Fruit fly (Drosophila melanogaster) whole organism, embryonic: Measurements from ENCODE around the gene CG46317.

Experiments used
- Abd-B ChIP-seq: fragments of 200-800 bp; sonication (Bioruptor generic); optimal IDR thresholded peaks from 2 replicates; lab custom pipeline; 2018; ENCODE audit warnings: missing biosample characterization, mild to moderate bottlenecking, missing genetic modification characterization, moderate library complexity
- CG1024 ChIP-seq: fragments of 200-800 bp; sonication (Bioruptor generic); IDR thresholded peaks from 2 replicates; pipeline ENCODE4 v1.3.6; 2022; ENCODE audit warnings: missing biosample characterization, missing genetic modification characterization
- CG10654 ChIP-seq: fragments of 200-800 bp; sonication (Bioruptor generic); optimal IDR thresholded peaks from 2 replicates; lab custom pipeline; 2016; ENCODE audit warnings: missing biosample characterization, missing genetic modification characterization
- CG12104 ChIP-seq: fragments of 200-800 bp; sonication (Bioruptor generic); optimal IDR thresholded peaks from 3 replicates; lab custom pipeline; 2016; ENCODE audit warnings: missing biosample characterization, missing genetic modification characterization
- CG1233 ChIP-seq: fragments of 200-800 bp; sonication (Bioruptor generic); optimal IDR thresholded peaks from 4 replicates; lab custom pipeline; 2018; ENCODE audit warnings: missing biosample characterization, mild to moderate bottlenecking, missing genetic modification characterization
- CG12391 ChIP-seq: fragments of 200-800 bp; sonication (Bioruptor generic); optimal IDR thresholded peaks from 3 replicates; lab custom pipeline; 2018; ENCODE audit warnings: missing biosample characterization, mild to moderate bottlenecking, missing genetic modification characterization, moderate library complexity
- CG13123 ChIP-seq: fragments of 200-800 bp; sonication (Bioruptor generic); optimal IDR thresholded peaks from 2 replicates; lab custom pipeline; 2016; ENCODE audit warnings: missing biosample characterization, missing genetic modification characterization
- CG13287 ChIP-seq: fragments of 200-800 bp; sonication (Bioruptor generic); IDR thresholded peaks from 2 replicates; pipeline ENCODE4 v1.3.6; 2022; ENCODE audit warnings: missing biosample characterization, missing genetic modification characterization; ENCODE audit not compliant: partially characterized antibody
- CG14014 ChIP-seq: fragments of 200-800 bp; sonication (Bioruptor generic); IDR thresholded peaks from 2 replicates; pipeline ENCODE4 v1.3.6; 2022; ENCODE audit warnings: missing biosample characterization, missing genetic modification characterization
- CG15011 ChIP-seq: fragments of 200-800 bp; sonication (Bioruptor generic); optimal IDR thresholded peaks from 3 replicates; lab custom pipeline; 2018; ENCODE audit warnings: missing biosample characterization, mild to moderate bottlenecking, missing genetic modification characterization
- CG18262 ChIP-seq: fragments of 200-800 bp; optimal IDR thresholded peaks from 3 replicates; lab custom pipeline; 2019; ENCODE audit warnings: missing biosample characterization, mild to moderate bottlenecking, missing genetic modification characterization, moderate library complexity
- CG31388 ChIP-seq: fragments of 200-800 bp; sonication (Bioruptor generic); optimal IDR thresholded peaks from 2 replicates; lab custom pipeline; 2016; ENCODE audit warnings: missing biosample characterization, missing genetic modification characterization
- CG32532 ChIP-seq: fragments of 200-800 bp; sonication (Bioruptor generic); IDR thresholded peaks from 2 replicates; pipeline ENCODE4 v1.3.6; 2022; ENCODE audit warnings: missing biosample characterization, missing genetic modification characterization
- CG4282 ChIP-seq: fragments of 200-800 bp; sonication (Bioruptor generic); optimal IDR thresholded peaks from 2 replicates; lab custom pipeline; 2016; ENCODE audit warnings: missing biosample characterization, missing genetic modification characterization
- CG4360 ChIP-seq: fragments of 200-800 bp; sonication (Bioruptor generic); IDR thresholded peaks from 2 replicates; pipeline ENCODE4 v1.3.6; 2022; ENCODE audit warnings: missing biosample characterization, missing genetic modification characterization
- CG6854 ChIP-seq: fragments of 200-800 bp; sonication (Bioruptor generic); optimal IDR thresholded peaks from 3 replicates; lab custom pipeline; 2017; ENCODE audit warnings: missing biosample characterization, mild to moderate bottlenecking, missing genetic modification characterization
- CG7357 ChIP-seq: fragments of 200-800 bp; sonication (Bioruptor generic); IDR thresholded peaks from 3 replicates; pipeline ENCODE4 v1.3.6; 2022; ENCODE audit warnings: missing biosample characterization, missing genetic modification characterization
- CG7556 ChIP-seq: fragments of 200-800 bp; sonication (Bioruptor generic); optimal IDR thresholded peaks from 2 replicates; lab custom pipeline; 2017; ENCODE audit warnings: missing biosample characterization, mild to moderate bottlenecking, missing genetic modification characterization
- CG7745 ChIP-seq: fragments of 200-800 bp; sonication (Bioruptor generic); optimal IDR thresholded peaks from 2 replicates; lab custom pipeline; 2018; ENCODE audit warnings: missing biosample characterization, mild to moderate bottlenecking, missing genetic modification characterization, moderate library complexity
- CG9609 ChIP-seq: fragments of 200-800 bp; sonication (Bioruptor generic); optimal IDR thresholded peaks from 3 replicates; lab custom pipeline; 2016; ENCODE audit warnings: missing biosample characterization, missing genetic modification characterization
- CHES-1-like ChIP-seq: fragments of 200-800 bp; sonication (Bioruptor generic); optimal IDR thresholded peaks from 2 replicates; lab custom pipeline; 2016; ENCODE audit warnings: missing biosample characterization, missing genetic modification characterization
- E2f1 ChIP-seq: fragments of 200-800 bp; sonication (Bioruptor generic); IDR thresholded peaks from 2 replicates; pipeline ENCODE4 v1.3.6; 2022; ENCODE audit warnings: missing biosample characterization, missing genetic modification characterization
- HmgZ ChIP-seq: fragments of 200-800 bp; sonication (Bioruptor generic); optimal IDR thresholded peaks from 2 replicates; lab custom pipeline; 2018; ENCODE audit warnings: missing biosample characterization, mild to moderate bottlenecking, missing genetic modification characterization
- Hr39 ChIP-seq: fragments of >200 bp; optimal IDR thresholded peaks from 2 replicates; lab custom pipeline; 2017
- Lpt ChIP-seq: fragments of >200 bp; optimal IDR thresholded peaks from 2 replicates; lab custom pipeline; 2018; ENCODE audit warnings: missing biosample characterization, missing genetic modification characterization
- Nf-YC ChIP-seq: fragments of 200-800 bp; optimal IDR thresholded peaks from 3 replicates; lab custom pipeline; 2019; ENCODE audit warnings: missing biosample characterization, mild to moderate bottlenecking, missing genetic modification characterization, moderate library complexity
- Ravus ChIP-seq: fragments of 200-800 bp; sonication (Bioruptor generic); IDR thresholded peaks from 2 replicates; pipeline ENCODE4 v1.3.6; 2022; ENCODE audit warnings: missing biosample characterization, missing genetic modification characterization
- Ssrp ChIP-seq: fragments of 200-800 bp; sonication (Bioruptor generic); optimal IDR thresholded peaks from 2 replicates; lab custom pipeline; 2018; ENCODE audit warnings: missing biosample characterization, mild to moderate bottlenecking, missing genetic modification characterization, moderate library complexity
- Xrp1 ChIP-seq: fragments of 200-800 bp; sonication (Bioruptor generic); IDR thresholded peaks from 2 replicates; pipeline ENCODE4 v1.3.6; 2022; ENCODE audit warnings: missing biosample characterization, missing genetic modification characterization
- al ChIP-seq: fragments of 200-800 bp; sonication (Bioruptor generic); IDR thresholded peaks from 2 replicates; pipeline ENCODE4 v1.3.6; 2022; ENCODE audit warnings: missing biosample characterization, missing genetic modification characterization
- ase ChIP-seq: fragments of 200-800 bp; sonication (Bioruptor generic); IDR thresholded peaks from 3 replicates; pipeline ENCODE4 v1.3.6; 2022; ENCODE audit warnings: missing biosample characterization, missing genetic modification characterization
- ash1 ChIP-seq: fragments of 200-800 bp; sonication (Bioruptor generic); optimal IDR thresholded peaks from 2 replicates; lab custom pipeline; 2018; ENCODE audit warnings: missing biosample characterization, mild to moderate bottlenecking, missing genetic modification characterization
- btn ChIP-seq: fragments of 200-800 bp; sonication (Bioruptor generic); optimal IDR thresholded peaks from 2 replicates; lab custom pipeline; 2016; ENCODE audit warnings: missing biosample characterization, missing genetic modification characterization
- caup ChIP-seq: fragments of 200-800 bp; sonication (Bioruptor generic); optimal IDR thresholded peaks from 3 replicates; lab custom pipeline; 2017; ENCODE audit warnings: missing biosample characterization, mild to moderate bottlenecking, missing genetic modification characterization, moderate library complexity; ENCODE audit not compliant: severe bottlenecking
- crol ChIP-seq: fragments of 200-800 bp; sonication (Bioruptor generic); IDR thresholded peaks from 2 replicates; pipeline ENCODE4 v1.3.6; 2022; ENCODE audit warnings: missing biosample characterization, missing genetic modification characterization
- dan ChIP-seq: fragments of 200-800 bp; sonication (Bioruptor generic); IDR thresholded peaks from 2 replicates; pipeline ENCODE4 v1.3.6; 2022; ENCODE audit warnings: missing biosample characterization, missing genetic modification characterization
- ewg ChIP-seq: fragments of 200-800 bp; sonication (Bioruptor generic); optimal IDR thresholded peaks from 3 replicates; lab custom pipeline; 2017; ENCODE audit warnings: mild to moderate bottlenecking, missing biosample characterization, missing genetic modification reagents, missing genetic modification characterization
- fd96Cb ChIP-seq: fragments of 200-800 bp; sonication (Bioruptor generic); optimal IDR thresholded peaks from 2 replicates; lab custom pipeline; 2018; ENCODE audit warnings: missing biosample characterization, mild to moderate bottlenecking, missing genetic modification characterization, moderate library complexity
- gce ChIP-seq: fragments of 200-800 bp; sonication (Bioruptor generic); IDR thresholded peaks from 3 replicates; pipeline ENCODE4 v1.3.6; 2022; ENCODE audit warnings: missing biosample characterization, missing genetic modification characterization
- her ChIP-seq: fragments of 200-800 bp; sonication (Bioruptor generic); optimal IDR thresholded peaks from 2 replicates; lab custom pipeline; 2016; ENCODE audit warnings: missing biosample characterization, missing genetic modification characterization
- knrl ChIP-seq: fragments of 200-800 bp; sonication (Bioruptor generic); IDR thresholded peaks from 3 replicates; pipeline ENCODE4 v1.3.6; 2022; ENCODE audit warnings: missing biosample characterization, missing genetic modification characterization; ENCODE audit not compliant: partially characterized antibody
- lab ChIP-seq: fragments of 200-800 bp; sonication (Bioruptor generic); optimal IDR thresholded peaks from 3 replicates; lab custom pipeline; 2017; ENCODE audit warnings: missing biosample characterization, missing genetic modification characterization, mild to moderate bottlenecking, moderate library complexity, missing genetic modification reagents
- pzg ChIP-seq: fragments of 200-800 bp; sonication (Bioruptor generic); optimal IDR thresholded peaks from 3 replicates; lab custom pipeline; 2018; ENCODE audit warnings: missing biosample characterization, mild to moderate bottlenecking, missing genetic modification characterization, moderate library complexity
- row ChIP-seq: fragments of 200-800 bp; sonication (Bioruptor generic); IDR thresholded peaks from 3 replicates; pipeline ENCODE4 v1.3.6; 2022; ENCODE audit warnings: missing biosample characterization, missing genetic modification characterization
- sc ChIP-seq, 3 experiments: fragments of >200 bp in 2 of 3; fragments of 200-800 bp in 1 of 3; sonication (Bioruptor generic) in 1 of 3; optimal IDR thresholded peaks; 2 replicates in 2 of 3; 3 replicates in 1 of 3; lab custom pipeline; 2017; ENCODE audit warnings: mild to moderate bottlenecking in 1 of 3, missing biosample characterization in 1 of 3, missing genetic modification characterization in 1 of 3, missing genetic modification reagents in 1 of 3
- scrt ChIP-seq: fragments of 200-800 bp; sonication (Bioruptor generic); optimal IDR thresholded peaks from 2 replicates; lab custom pipeline; 2018; ENCODE audit warnings: missing biosample characterization, mild to moderate bottlenecking, missing genetic modification characterization, moderate library complexity
- sens ChIP-seq: fragments of 200-800 bp; sonication (Bioruptor generic); peaks from one replicate; lab custom pipeline; 2016; ENCODE audit warnings: missing biosample characterization, missing genetic modification characterization
- sug ChIP-seq: fragments of 200-800 bp; optimal IDR thresholded peaks from 2 replicates; lab custom pipeline; 2019; ENCODE audit warnings: missing biosample characterization, mild to moderate bottlenecking, missing genetic modification characterization, moderate library complexity
- ttk ChIP-seq: fragments of 200-800 bp; sonication (Bioruptor generic); IDR thresholded peaks from 2 replicates; pipeline ENCODE4 v2.1.2; 2022; ENCODE audit warnings: missing biosample characterization, missing genetic modification characterization

CG46317 gene

DNA sequence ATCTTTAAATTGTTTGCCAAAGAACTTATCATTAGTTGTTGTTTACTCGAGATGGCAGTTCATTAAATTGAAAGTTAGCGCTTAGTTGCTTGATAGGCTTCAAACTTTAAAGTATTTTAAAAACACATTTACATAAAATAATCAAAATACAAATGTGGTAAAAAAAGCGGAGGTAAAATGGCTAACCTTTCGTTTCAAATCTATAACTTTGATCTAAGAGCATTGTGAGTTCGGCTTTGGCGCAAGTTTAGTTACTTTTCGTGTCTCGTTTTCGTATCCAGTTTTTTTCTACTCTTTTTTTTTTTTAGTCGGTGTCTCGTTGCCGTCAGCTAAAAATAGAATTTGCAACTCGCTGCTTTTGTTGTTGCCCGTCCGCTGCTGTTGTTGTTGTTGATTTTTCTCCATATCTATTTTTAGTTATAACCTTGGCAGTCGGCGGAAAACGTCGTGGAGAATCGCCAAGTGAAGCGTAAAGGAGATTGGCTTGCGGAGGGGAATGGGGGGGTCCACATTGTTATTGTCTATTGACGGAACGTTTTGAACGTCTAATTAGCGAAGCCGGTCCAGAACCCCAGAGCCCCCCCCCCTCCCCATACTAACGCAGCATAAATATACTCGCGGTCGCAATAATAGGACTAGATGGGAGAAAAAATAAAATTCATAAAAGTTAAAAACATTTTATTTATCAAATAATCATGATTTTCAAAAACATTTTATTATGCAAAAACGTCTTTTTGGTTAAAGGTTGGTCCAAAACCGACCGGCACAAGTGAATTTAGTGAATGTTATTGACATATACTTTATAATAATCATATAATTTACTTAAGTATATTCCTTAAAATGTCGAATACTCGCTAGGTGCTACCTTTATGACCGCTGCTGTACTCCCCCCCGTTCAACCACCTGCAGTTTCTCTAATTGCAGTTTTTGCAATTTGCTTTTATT is 46.2 kb upstream of the CG46317 start (continued):
- TF ChIP-seq CG12104 (peak; percentile 14), E2f1 (GFP tag; lab: Robert Waterston, UW) (0 out of 2 replicates have a peak, but pooled peaks have one; percentile 23), al (GFP tag; lab: Robert Waterston, UW) (peak; percentile 49), ash1 (GFP tag; lab: Kevin White, UChicago) (no peak), CG6854 (GFP tag; lab: Kevin White, UChicago) (no peak), CG4282 (GFP tag; lab: Kevin White, UChicago) (no peak), gce (GFP tag; lab: Robert Waterston, UW) (no peak), sc (optimal IDR thresholded peaks at IDR 0.05; lab: Kevin White, UChicago) (no peak), sc (GFP tag; optimal IDR thresholded peaks at IDR 0.05; lab: Kevin White, UChicago) (no peak), Abd-B (GFP tag; lab: Kevin White, UChicago) (peak; percentile 23), CG1233 (GFP tag; lab: Kevin White, UChicago) (peak; percentile 42), CG4360 (no peak), HmgZ (no peak), CG10654 (GFP tag; lab: Kevin White, UChicago) (no peak), Lpt (GFP tag; lab: Kevin White, UChicago) (no peak), sug (peak; percentile 22), CG7556 (GFP tag; lab: Kevin White, UChicago) (peak; percentile 17), CG9609 (GFP tag; lab: Kevin White, UChicago) (no peak), Nf-YC (peak; percentile 16), CG18262 (tag; lab: Kevin White, UChicago) (peak; percentile 34), CG7357 (0 out of 3 replicates have a peak, but pooled peaks have one; percentile 18), scrt (GFP tag; lab: Kevin White, UChicago) (peak; percentile 43), ttk (GFP tag; lab: Robert Waterston, UW) (no peak), CG31388 (GFP tag; lab: Kevin White, UChicago) (no peak), ase (GFP tag; lab: Robert Waterston, UW) (no peak), CG13287 (GFP tag; lab: Robert Waterston, UW) (no peak), pzg (no peak), Hr39 (lab: Kevin White, UChicago) (no peak), knrl (GFP tag; lab: Robert Waterston, UW) (no peak), btn (no peak), CG15011 (no peak), Ravus (GFP tag; lab: Robert Waterston, UW) (no peak), CG32532 (GFP tag; lab: Robert Waterston, UW) (peak; percentile 70), Xrp1 (0 out of 2 replicates have a peak, but pooled peaks have one; percentile 19), sens (GFP tag; lab: Kevin White, UChicago) (peak; percentile 54), Ssrp (tag; lab: Kevin White, UChicago) (peak; percentile 28), crol (peak; percentile 73), lab (GFP tag; lab: Kevin White, UChicago) (peak; percentile 72), caup (GFP tag; lab: Kevin White, UChicago) (peak; percentile 66), CG12391 (tag; lab: Kevin White, UChicago) (peak; percentile 28), fd96Cb (tag; lab: Kevin White, UChicago) (peak; percentile 46), CG1024 (GFP tag; lab: Robert Waterston, UW) (no peak), CG13123 (no peak), CHES-1-like (GFP tag; lab: Kevin White, UChicago) (no peak), ewg (GFP tag; lab: Kevin White, UChicago) (peak; percentile 14), dan (GFP tag; lab: Robert Waterston, UW) (no peak), row (GFP tag; lab: Robert Waterston, UW) (peak; percentile 53), CG14014 (peak; percentile 50), her (GFP tag; lab: Kevin White, UChicago) (no peak), CG7745 (tag; lab: Kevin White, UChicago) (no peak)
